Worm (Caenorhabditis elegans) whole organism, young adult: ENCODE measurements around the gene erfa-3.

ENCODE experiments used
- B0035.1 ChIP-seq: sonication (generic microtip); optimal IDR thresholded peaks from 2 replicates; lab custom pipeline; 2016; ENCODE audit warnings: missing genetic modification characterization, mild to moderate bottlenecking, missing compliant biosample characterization, missing genotype, missing genetic modification reagents
- C06A6.2 ChIP-seq: fragments of 200-800 bp; sonication (Bioruptor generic); conservative IDR thresholded peaks from 2 replicates; pipeline ENCODE4 v1.3.6; 2022; ENCODE audit warnings: missing genetic modification characterization, missing compliant biosample characterization
- F37B4.10 ChIP-seq: fragments of 200-800 bp; sonication (Bioruptor generic); IDR thresholded peaks from 2 replicates; pipeline ENCODE4 v1.3.6; 2022; ENCODE audit warnings: missing genetic modification characterization, missing compliant biosample characterization
- F52B5.7 ChIP-seq: sonication (generic microtip); optimal IDR thresholded peaks from 2 replicates; lab custom pipeline; 2016; ENCODE audit warnings: mild to moderate bottlenecking, missing genetic modification characterization, missing compliant biosample characterization
- T07F8.4 ChIP-seq: sonication (generic microtip); optimal IDR thresholded peaks from 2 replicates; lab custom pipeline; 2016; ENCODE audit warnings: mild to moderate bottlenecking, missing genetic modification characterization, moderate library complexity, missing compliant biosample characterization
- Y53G8AR.9 ChIP-seq: fragments of 200-800 bp; sonication (Bioruptor generic); conservative IDR thresholded peaks from 2 replicates; pipeline ENCODE4 v1.3.6; 2022; ENCODE audit warnings: missing genetic modification reagents, missing genetic modification characterization, missing compliant biosample characterization
- ZK185.1 ChIP-seq: sonication (generic microtip); optimal IDR thresholded peaks from 2 replicates; lab custom pipeline; 2016; ENCODE audit warnings: mild to moderate bottlenecking, missing genetic modification characterization, missing compliant biosample characterization; ENCODE audit not compliant: poor library complexity, severe bottlenecking
- aptf-2 ChIP-seq: fragments of 200-800 bp; sonication (Bioruptor generic); conservative IDR thresholded peaks from 2 replicates; pipeline ENCODE4 v1.3.6; 2022; ENCODE audit warnings: missing genetic modification reagents, missing genetic modification characterization, missing compliant biosample characterization
- atf-7 ChIP-seq: sonication (generic microtip); optimal IDR thresholded peaks from 2 replicates; lab custom pipeline; 2017; ENCODE audit warnings: mild to moderate bottlenecking, missing genetic modification characterization, missing compliant biosample characterization
- athp-1 ChIP-seq: sonication (generic microtip); optimal IDR thresholded peaks from 2 replicates; lab custom pipeline; 2017; ENCODE audit warnings: mild to moderate bottlenecking, missing genetic modification characterization, missing compliant biosample characterization
- attf-5 ChIP-seq: fragments of 200-800 bp; sonication (Bioruptor generic); optimal IDR thresholded peaks from 2 replicates; lab custom pipeline; 2018; ENCODE audit warnings: mild to moderate bottlenecking, missing genetic modification characterization, missing compliant biosample characterization
- cebp-1 ChIP-seq, 2 experiments: fragments of 200-800 bp in 1 of 2; sonication (Bioruptor generic) in 1 of 2; sonication (generic microtip) in 1 of 2; IDR thresholded peaks in 1 of 2; optimal IDR thresholded peaks in 1 of 2; 2 replicates each; pipeline versions ENCODE4 v1.3.6 to Lab custom; 2017 to 2022; ENCODE audit warnings: missing compliant biosample characterization in 2 of 2, missing genetic modification characterization in 2 of 2, mild to moderate bottlenecking in 1 of 2, missing genetic modification reagents in 1 of 2, moderate library complexity in 1 of 2
- ceh-27 ChIP-seq: fragments of 200-800 bp; sonication (Bioruptor generic); optimal IDR thresholded peaks from 2 replicates; lab custom pipeline; 2018; ENCODE audit warnings: mild to moderate bottlenecking, missing genetic modification characterization, moderate library complexity, missing compliant biosample characterization
- ceh-40 ChIP-seq: fragments of 200-800 bp; sonication (Bioruptor generic); IDR thresholded peaks from 2 replicates; pipeline ENCODE4 v1.3.6; 2022; ENCODE audit warnings: missing genetic modification characterization, missing compliant biosample characterization
- chd-7 ChIP-seq: sonication (generic microtip); optimal IDR thresholded peaks from 2 replicates; lab custom pipeline; 2016; ENCODE audit warnings: mild to moderate bottlenecking, missing genetic modification characterization, moderate library complexity, missing compliant biosample characterization
- ekl-4 ChIP-seq: fragments of 200-800 bp; sonication (Bioruptor generic); IDR thresholded peaks from 2 replicates; pipeline ENCODE4 v1.3.6; 2022; ENCODE audit warnings: missing genetic modification reagents, missing genetic modification characterization, missing compliant biosample characterization
- fkh-3 ChIP-seq: sonication (generic microtip); optimal IDR thresholded peaks from 2 replicates; lab custom pipeline; 2016; ENCODE audit warnings: mild to moderate bottlenecking, missing genetic modification characterization, missing compliant biosample characterization
- lsl-1 ChIP-seq: fragments of 200-800 bp; sonication (Bioruptor generic); optimal IDR thresholded peaks from 2 replicates; lab custom pipeline; 2018; ENCODE audit warnings: mild to moderate bottlenecking, missing genetic modification characterization, moderate library complexity, missing compliant biosample characterization
- mes-4 ChIP-seq: sonication (generic microtip); optimal IDR thresholded peaks from 2 replicates; lab custom pipeline; 2016; ENCODE audit warnings: missing genotype, missing genetic modification characterization, missing compliant biosample characterization
- mxl-1 ChIP-seq: sonication (generic microtip); optimal IDR thresholded peaks from 2 replicates; lab custom pipeline; 2016; ENCODE audit warnings: missing genetic modification characterization, missing compliant biosample characterization
- pbrm-1 ChIP-seq: fragments of 200-800 bp; sonication (Bioruptor generic); IDR thresholded peaks from 2 replicates; pipeline ENCODE4 v1.3.6; 2022; ENCODE audit warnings: missing genetic modification reagents, missing genetic modification characterization, missing compliant biosample characterization
- rec-8 ChIP-seq, 2 experiments: sonication (generic microtip); optimal IDR thresholded peaks; 2 replicates each; lab custom pipeline; 2016; ENCODE audit warnings: mild to moderate bottlenecking in 2 of 2, missing genetic modification characterization in 2 of 2, missing genetic modification reagents in 2 of 2, missing genotype in 2 of 2, missing biosample characterization in 1 of 2, missing compliant biosample characterization in 1 of 2, moderate library complexity in 1 of 2
- repo-1 ChIP-seq: sonication (generic microtip); optimal IDR thresholded peaks from 2 replicates; lab custom pipeline; 2017; ENCODE audit warnings: mild to moderate bottlenecking, missing genetic modification characterization, missing compliant biosample characterization
- snpc-1.1 ChIP-seq: sonication (generic microtip); optimal IDR thresholded peaks from 2 replicates; lab custom pipeline; 2017; ENCODE audit warnings: missing genetic modification characterization, mild to moderate bottlenecking, missing compliant biosample characterization, antibody characterized with exemption, moderate library complexity, missing genotype, missing genetic modification reagents; ENCODE audit not compliant: insufficient read depth
- snpc-1.3 ChIP-seq: sonication (generic microtip); optimal IDR thresholded peaks from 2 replicates; lab custom pipeline; 2017; ENCODE audit warnings: missing genetic modification characterization, mild to moderate bottlenecking, missing compliant biosample characterization, antibody characterized with exemption, moderate library complexity, missing genotype, missing genetic modification reagents; ENCODE audit not compliant: insufficient read depth
- snpc-4 ChIP-seq, 5 experiments: fragments of 150-350 bp in 1 of 5; sonication (generic microtip) in 4 of 5; optimal IDR thresholded peaks; 2 replicates each; lab custom pipeline; 2014 to 2018; ENCODE audit warnings: missing genetic modification characterization in 5 of 5, missing biosample characterization in 3 of 5, antibody characterized with exemption in 2 of 5, mild to moderate bottlenecking in 2 of 5, missing compliant biosample characterization in 2 of 5, missing genotype in 2 of 5, moderate library complexity in 2 of 5, missing genetic modification reagents in 1 of 5
- somi-1 ChIP-seq: fragments of 200-800 bp; sonication (Bioruptor generic); optimal IDR thresholded peaks from 2 replicates; lab custom pipeline; 2018; ENCODE audit warnings: mild to moderate bottlenecking, missing genetic modification characterization, missing compliant biosample characterization
- tlf-1 ChIP-seq: fragments of 200-800 bp; sonication (Bioruptor generic); optimal IDR thresholded peaks from 2 replicates; lab custom pipeline; 2018; ENCODE audit warnings: mild to moderate bottlenecking, missing genetic modification characterization, missing compliant biosample characterization
- ztf-3 ChIP-seq: fragments of 200-800 bp; sonication (Bioruptor generic); optimal IDR thresholded peaks from 2 replicates; lab custom pipeline; 2018; ENCODE audit warnings: mild to moderate bottlenecking, missing genetic modification characterization, missing compliant biosample characterization
- ztf-6 ChIP-seq: fragments of 200-800 bp; sonication (Bioruptor generic); IDR thresholded peaks from 2 replicates; pipeline ENCODE4 v1.3.6; 2022; ENCODE audit warnings: missing genetic modification reagents, missing genetic modification characterization, missing compliant biosample characterization

The erfa-3 gene

DNA sequence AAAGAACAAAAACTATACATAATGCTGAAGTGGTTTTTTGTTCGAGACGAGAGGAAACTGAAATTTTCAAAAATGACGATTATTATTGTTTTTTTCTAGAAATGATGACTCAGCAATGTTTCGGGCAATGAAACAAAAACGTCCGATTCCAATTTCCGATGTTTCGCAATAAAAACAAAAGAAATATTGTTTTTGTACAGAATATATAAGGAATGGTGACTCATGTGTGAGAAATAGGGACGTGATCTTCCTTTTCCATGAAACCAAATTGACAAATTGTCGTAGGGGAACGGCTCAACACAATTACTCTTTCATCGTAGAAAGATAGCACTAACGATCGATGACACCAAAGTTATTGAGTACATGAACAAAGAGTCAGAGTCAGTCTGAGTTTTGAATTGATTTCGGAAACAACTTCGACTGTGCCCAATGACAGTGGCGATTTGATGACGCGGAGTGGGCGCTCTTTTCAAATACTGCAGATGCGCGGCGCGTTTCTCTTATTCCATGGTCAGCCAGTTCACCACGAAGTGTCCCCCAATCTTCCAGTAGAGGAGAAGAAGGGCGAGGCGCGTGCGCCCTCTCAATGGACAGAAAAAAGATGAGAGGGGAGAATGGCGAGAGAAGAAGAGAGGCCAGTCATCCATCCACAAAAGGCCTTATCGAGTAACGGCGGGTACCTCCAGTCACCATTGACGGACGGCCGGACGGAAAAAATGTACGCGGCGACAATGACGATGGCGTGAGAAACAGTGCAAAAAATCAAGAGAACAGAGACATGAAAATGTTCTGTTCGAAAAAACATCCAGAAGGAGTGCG lies 37.5 kb downstream of the erfa-3 start (continued):
- TF ChIP-seq ZK185.1 (tag; lab: Kevin White, UChicago) (no peak), ceh-27 (peak; percentile 73), T07F8.4 (tag; lab: Kevin White, UChicago) (no peak)

DNA sequence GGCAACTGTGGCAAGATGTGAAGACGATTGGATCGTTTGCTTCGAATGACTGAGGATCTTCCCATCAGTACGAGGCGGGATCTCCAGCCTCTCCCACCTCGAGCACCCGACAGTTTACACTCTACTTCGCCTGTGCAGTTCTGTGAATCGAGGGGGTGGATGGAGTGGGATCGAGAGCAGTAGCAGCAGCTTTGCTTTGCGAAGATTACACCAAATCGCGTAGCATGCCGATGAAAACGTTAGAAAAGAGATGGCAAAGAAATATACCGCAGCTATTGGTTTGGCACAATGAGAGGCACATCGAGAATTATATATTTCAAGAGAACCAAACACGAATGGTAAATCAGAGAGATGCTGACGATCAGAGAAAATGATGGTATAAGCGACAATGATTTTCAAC lies 38.4 kb downstream of the erfa-3 start, which contains the start of gene act-3:
Gene act-3 (minus strand): TSS at position 51 of the 400 bp plus-strand sequence.
- TF ChIP-seq pbrm-1 (GFP tag; lab: Robert Waterston, UW) (0 out of 2 replicates have a peak, but pooled peaks have one; percentile 24), repo-1 (tag; lab: Kevin White, UChicago) (peak; percentile 8), F37B4.10 (GFP tag; lab: Robert Waterston, UW) (no peak), chd-7 (peak; percentile 7)

DNA sequence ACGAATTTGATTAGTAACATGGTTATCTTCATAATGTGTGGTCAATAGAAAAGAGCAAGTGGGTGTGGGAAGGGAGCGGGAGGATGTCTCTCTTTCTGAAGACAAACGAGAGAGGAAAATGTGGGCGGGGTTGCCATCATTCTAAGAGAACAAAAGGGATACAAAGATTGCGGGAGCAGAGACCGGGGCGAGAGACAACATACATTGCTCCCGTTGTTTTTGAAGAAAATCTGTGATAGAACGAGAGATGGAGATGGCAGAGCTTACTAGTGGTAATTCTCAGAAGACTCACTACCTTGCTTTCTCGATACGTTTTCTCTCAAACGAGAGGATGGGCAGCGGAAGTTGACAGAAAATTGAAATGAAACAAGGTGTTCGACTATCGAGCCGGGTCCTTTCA lies 39.5 kb downstream of the erfa-3 start:
- TF ChIP-seq fkh-3 (no peak), somi-1 (GFP tag; lab: Kevin White, UChicago) (no peak), cebp-1 (GFP tag; IDR thresholded peaks at IDR 0.05; lab: Robert Waterston, UW) (no peak), cebp-1 (tag; optimal IDR thresholded peaks at IDR 0.05; lab: Kevin White, UChicago) (no peak), F52B5.7 (tag; lab: Kevin White, UChicago) (no peak), attf-5 (no peak), snpc-4 (GFP tag; optimal IDR thresholded peaks at IDR 0.05; lab: Kevin White, UChicago) (no peak), snpc-4 (tag; optimal IDR thresholded peaks at IDR 0.05; lab: Kevin White, UChicago) (no peak), C06A6.2 (GFP tag; lab: Robert Waterston, UW) (no peak), mes-4 (tag; lab: Kevin White, UChicago) (no peak), B0035.1 (tag; lab: Kevin White, UChicago) (no peak), T07F8.4 (tag; lab: Kevin White, UChicago) (no peak), aptf-2 (GFP tag; lab: Robert Waterston, UW) (no peak), athp-1 (tag; lab: Kevin White, UChicago) (no peak), atf-7 (tag; lab: Kevin White, UChicago) (no peak), rec-8 (tag; optimal IDR thresholded peaks at IDR 0.05; lab: Kevin White, UChicago) (no peak), ztf-6 (GFP tag; lab: Robert Waterston, UW) (no peak), snpc-1.3 (no peak), lsl-1 (no peak), tlf-1 (no peak), ztf-3 (GFP tag; lab: Kevin White, UChicago) (no peak), mxl-1 (tag; lab: Kevin White, UChicago) (no peak)
- TF ChIP-seq, all 124 proteins: peak for 0

DNA sequence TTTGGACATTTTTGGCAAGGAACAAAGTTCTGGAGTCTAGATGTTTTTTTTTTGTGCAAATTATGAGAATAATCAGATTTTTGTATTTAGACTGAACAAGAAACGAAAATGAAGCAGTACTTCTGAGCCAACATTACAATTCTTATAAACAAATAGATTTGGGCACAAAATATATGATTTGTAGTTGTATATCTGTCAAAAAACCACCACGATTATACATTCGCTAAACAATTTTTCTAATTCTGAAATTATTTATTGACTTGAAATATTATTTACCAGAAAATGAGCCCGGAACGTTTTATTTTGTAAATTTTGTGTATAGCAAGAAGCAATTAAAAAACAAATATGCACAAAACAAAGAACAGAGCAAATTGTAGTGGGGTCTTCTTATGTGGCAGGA lies 41.4 kb downstream of the erfa-3 start:
- TF ChIP-seq ceh-40 (GFP tag; lab: Robert Waterston, UW) = no peak
- 0 out of 2 replicates have a peak, but pooled peaks have one; percentile 22 for TF ChIP-seq Y53G8AR.9 (GFP tag; lab: Robert Waterston, UW)
- peak; percentile 45; the same call in 1 of the 2 replicates for TF ChIP-seq ekl-4
- no peak for TF ChIP-seq snpc-1.1 (tag; lab: Kevin White, UChicago)
